Worm (Caenorhabditis elegans) whole organism, L4 larva: ENCODE measurements around the gene F57B1.6.

Experiments
- F44E2.7 ChIP-seq: fragments of 200-800 bp; sonication (Bioruptor generic); IDR thresholded peaks from 2 replicates; pipeline ENCODE4 v2.1.2; 2022; ENCODE audit warnings: missing genetic modification characterization, missing compliant biosample characterization
- F49E8.2 ChIP-seq: sonication (generic microtip); optimal IDR thresholded peaks from 2 replicates; lab custom pipeline; 2016; ENCODE audit warnings: missing compliant biosample characterization, mild to moderate bottlenecking, missing genetic modification characterization, borderline replicate concordance
- Y75B8A.6 ChIP-seq: fragments of 200-800 bp; sonication (Bioruptor generic); IDR thresholded peaks from 2 replicates; pipeline ENCODE4 v1.3.6; 2022; ENCODE audit warnings: missing genetic modification reagents, missing genetic modification characterization, missing compliant biosample characterization
- ZK546.5 ChIP-seq, 2 experiments: sonication (generic microtip); optimal IDR thresholded peaks; 2 replicates each; lab custom pipeline; 2017; ENCODE audit warnings: missing biosample characterization in 2 of 2, missing genetic modification characterization in 2 of 2
- aha-1 ChIP-seq: fragments of 150-350 bp; peaks from one replicate; lab custom pipeline; 2014; ENCODE audit warnings: missing biosample characterization, missing genetic modification characterization
- aly-2 ChIP-seq: sonication (generic microtip); optimal IDR thresholded peaks from 2 replicates; lab custom pipeline; 2018; ENCODE audit warnings: missing biosample characterization, missing genetic modification characterization
- ama-1 ChIP-seq: fragments of 150-350 bp; optimal IDR thresholded peaks from 2 replicates; lab custom pipeline; 2014; ENCODE audit warnings: inconsistent platforms, mixed read lengths
- attf-4 ChIP-seq: sonication (generic microtip); optimal IDR thresholded peaks from 3 replicates; lab custom pipeline; 2017; ENCODE audit warnings: missing biosample characterization, missing genetic modification characterization
- daf-16 ChIP-seq, 3 experiments: sonication (generic microtip); optimal IDR thresholded peaks; 2 replicates each; lab custom pipeline; 2016 to 2017; ENCODE audit warnings: missing genetic modification characterization in 3 of 3, missing genetic modification reagents in 3 of 3, mild to moderate bottlenecking in 2 of 3, missing compliant biosample characterization in 2 of 3, missing biosample characterization in 1 of 3, moderate library complexity in 1 of 3
- daf-19 ChIP-seq: fragments of 200-800 bp; sonication (Bioruptor generic); conservative IDR thresholded peaks from 2 replicates; pipeline ENCODE4 v1.3.6; 2022; ENCODE audit warnings: missing genetic modification characterization, missing compliant biosample characterization
- dmd-6 ChIP-seq: fragments of 200-800 bp; sonication (Bioruptor generic); IDR thresholded peaks from 2 replicates; pipeline ENCODE4 v1.3.6; 2022; ENCODE audit warnings: missing genetic modification reagents, missing genetic modification characterization, missing compliant biosample characterization
- dpl-1 ChIP-seq: fragments of 150-350 bp; optimal IDR thresholded peaks from 2 replicates; lab custom pipeline; 2014; ENCODE audit warnings: missing biosample characterization, missing genetic modification reagents, missing genetic modification characterization
- duxl-1 ChIP-seq: sonication (generic microtip); optimal IDR thresholded peaks from 2 replicates; lab custom pipeline; 2016; ENCODE audit warnings: mild to moderate bottlenecking, missing genetic modification characterization, moderate library complexity, missing compliant biosample characterization; ENCODE audit not compliant: poor library complexity
- dve-1 ChIP-seq: sonication (generic microtip); optimal IDR thresholded peaks from 2 replicates; lab custom pipeline; 2017; ENCODE audit warnings: antibody characterized with exemption, mild to moderate bottlenecking, missing genetic modification characterization, missing compliant biosample characterization; ENCODE audit not compliant: insufficient read depth
- hlh-11 ChIP-seq: fragments of 200-800 bp; sonication (Bioruptor generic); optimal IDR thresholded peaks from 2 replicates; lab custom pipeline; 2018; ENCODE audit warnings: mild to moderate bottlenecking, missing genetic modification characterization, missing compliant biosample characterization
- hmg-1.1 ChIP-seq: fragments of 200-800 bp; sonication (Bioruptor generic); IDR thresholded peaks from 2 replicates; pipeline ENCODE4 v1.3.6; 2022; ENCODE audit warnings: missing genetic modification reagents, missing genetic modification characterization, missing compliant biosample characterization
- lin-1 ChIP-seq: fragments of 200-800 bp; sonication (Bioruptor generic); IDR thresholded peaks from 2 replicates; pipeline ENCODE4 v1.3.6; 2022; ENCODE audit warnings: missing genetic modification reagents, missing genetic modification characterization, missing compliant biosample characterization
- lin-13 ChIP-seq: fragments of 150-350 bp; optimal IDR thresholded peaks from 2 replicates; lab custom pipeline; 2014; ENCODE audit warnings: missing biosample characterization, missing genetic modification reagents, missing genetic modification characterization
- lin-29 ChIP-seq: fragments of 200-800 bp; sonication (Bioruptor generic); IDR thresholded peaks from 2 replicates; pipeline ENCODE4 v1.3.6; 2022; ENCODE audit warnings: missing genetic modification reagents, missing genetic modification characterization, missing compliant biosample characterization
- lin-38 ChIP-seq: fragments of 200-800 bp; sonication (Bioruptor generic); IDR thresholded peaks from 2 replicates; pipeline ENCODE4 v1.3.6; 2022; ENCODE audit warnings: missing genetic modification reagents, missing genetic modification characterization, missing compliant biosample characterization
- lin-39 ChIP-seq: fragments of 150-350 bp; optimal IDR thresholded peaks from 2 replicates; lab custom pipeline; 2014; ENCODE audit warnings: missing biosample characterization, missing genetic modification reagents, missing genetic modification characterization
- madf-9 ChIP-seq: fragments of 200-800 bp; sonication (Bioruptor generic); conservative IDR thresholded peaks from 2 replicates; pipeline ENCODE4 v1.3.6; 2022; ENCODE audit warnings: missing genetic modification reagents, missing genetic modification characterization, missing compliant biosample characterization
- mes-2 ChIP-seq: sonication (generic microtip); optimal IDR thresholded peaks from 2 replicates; lab custom pipeline; 2016; ENCODE audit warnings: missing genotype, mild to moderate bottlenecking, missing genetic modification characterization, missing compliant biosample characterization; ENCODE audit not compliant: poor library complexity, severe bottlenecking
- mxl-3 ChIP-seq: fragments of 200-800 bp; sonication (Bioruptor generic); optimal IDR thresholded peaks from 2 replicates; lab custom pipeline; 2018; ENCODE audit warnings: mild to moderate bottlenecking, missing genetic modification characterization, missing compliant biosample characterization
- nhr-10 ChIP-seq: fragments of 150-350 bp; optimal IDR thresholded peaks from 2 replicates; lab custom pipeline; 2014; ENCODE audit warnings: missing biosample characterization, missing genetic modification characterization
- nhr-102 ChIP-seq: sonication (generic microtip); optimal IDR thresholded peaks from 2 replicates; lab custom pipeline; 2016; ENCODE audit warnings: mild to moderate bottlenecking, missing genetic modification characterization, moderate library complexity, missing compliant biosample characterization
- nhr-11 ChIP-seq: fragments of 150-350 bp; optimal IDR thresholded peaks from 2 replicates; lab custom pipeline; 2014; ENCODE audit warnings: missing biosample characterization, missing genetic modification characterization
- nhr-6 ChIP-seq: fragments of 150-350 bp; optimal IDR thresholded peaks from 2 replicates; lab custom pipeline; 2014; ENCODE audit warnings: missing biosample characterization, missing genetic modification characterization
- nhr-76 ChIP-seq: fragments of 150-350 bp; optimal IDR thresholded peaks from 2 replicates; lab custom pipeline; 2014; ENCODE audit warnings: missing biosample characterization, missing genetic modification characterization
- php-3 ChIP-seq: fragments of 200-800 bp; sonication (Bioruptor generic); IDR thresholded peaks from 2 replicates; pipeline ENCODE4 v1.3.6; 2022; ENCODE audit warnings: missing genetic modification reagents, missing genetic modification characterization, missing compliant biosample characterization
- rbr-2 ChIP-seq: sonication (generic microtip); optimal IDR thresholded peaks from 2 replicates; lab custom pipeline; 2016; ENCODE audit warnings: missing genotype, missing genetic modification characterization, missing compliant biosample characterization
- tag-97 ChIP-seq: fragments of 200-800 bp; sonication (Bioruptor generic); IDR thresholded peaks from 2 replicates; pipeline ENCODE4 v1.3.6; 2022; ENCODE audit warnings: missing genetic modification characterization, missing compliant biosample characterization
- unc-39 ChIP-seq: sonication (generic microtip); optimal IDR thresholded peaks from 2 replicates; lab custom pipeline; 2017; ENCODE audit warnings: missing biosample characterization, missing genetic modification characterization
- unc-62 ChIP-seq, 3 experiments: fragments of 150-350 bp in 1 of 3; sonication (generic microtip); optimal IDR thresholded peaks in 2 of 3; peaks in 1 of 3; 1 replicate in 1 of 3; 2 replicates in 2 of 3; lab custom pipeline; 2014 to 2017; ENCODE audit warnings: missing biosample characterization in 3 of 3, missing genetic modification characterization in 3 of 3, missing genetic modification reagents in 3 of 3, missing genotype in 1 of 3
- zag-1 ChIP-seq: fragments of 150-350 bp; optimal IDR thresholded peaks from 2 replicates; lab custom pipeline; 2014; ENCODE audit warnings: missing biosample characterization, missing genetic modification characterization
- zip-2 ChIP-seq: fragments of 150-350 bp; optimal IDR thresholded peaks from 2 replicates; lab custom pipeline; 2014; ENCODE audit warnings: missing biosample characterization, missing genetic modification characterization

The F57B1.6 gene

DNA sequence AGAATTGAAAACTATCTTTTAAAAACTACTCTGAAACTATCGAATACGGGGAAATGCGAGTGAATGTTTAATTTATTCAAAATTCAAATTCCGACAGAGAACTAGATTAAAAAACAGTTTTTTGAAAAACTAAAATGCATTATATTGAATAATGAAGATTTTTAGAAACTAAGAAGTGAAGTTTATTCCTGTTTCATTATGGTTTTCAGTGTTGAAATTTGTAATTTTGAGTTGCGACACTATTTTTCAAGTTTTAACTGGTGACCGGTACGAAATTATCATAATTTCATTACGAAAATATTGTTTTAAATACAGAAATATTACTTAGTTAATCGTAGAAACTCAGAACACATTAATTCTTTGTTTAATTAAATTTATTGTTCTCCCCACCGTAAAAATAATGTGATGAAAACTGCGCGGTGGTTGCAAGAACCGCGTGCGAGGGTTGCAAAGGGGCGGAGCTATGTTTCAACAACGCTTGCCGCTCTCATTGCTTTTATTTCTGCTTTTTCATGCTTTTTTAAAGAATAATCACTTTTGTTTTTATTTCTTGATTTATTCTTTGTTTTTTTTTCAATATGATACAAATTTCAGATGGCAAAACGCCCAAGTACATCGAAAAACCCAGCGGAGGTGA lies 33.2 kb upstream of the F57B1.6 start, which contains the start of gene him-17:
Gene him-17 (plus strand): TSS at position 595 of the 637 bp plus-strand sequence.
- TF ChIP-seq dpl-1 (GFP tag; lab: Kevin White, UChicago) = peak; percentile 25
- peak; percentile 50; the same call in 1 of the 2 replicates for TF ChIP-seq hmg-1.1 (GFP tag; lab: Robert Waterston, UW)
- TF ChIP-seq hlh-11 (tag; lab: Kevin White, UChicago) = peak; percentile 32
- peak; percentile 30 for TF ChIP-seq aha-1 (tag; lab: Kevin White, UChicago)
- no peak for TF ChIP-seq daf-16 (GFP tag; optimal IDR thresholded peaks at IDR 0.05; lab: Kevin White, UChicago)
- TF ChIP-seq daf-16 (tag; optimal IDR thresholded peaks at IDR 0.05; lab: Kevin White, UChicago) = peak; percentile 36
- TF ChIP-seq daf-19 (GFP tag; lab: Robert Waterston, UW) = 0 out of 2 replicates have a peak, but pooled peaks have one; percentile 22
- TF ChIP-seq nhr-11 (tag; lab: Kevin White, UChicago) = no peak
- no peak for TF ChIP-seq lin-13
- no peak for TF ChIP-seq F44E2.7 (GFP tag; lab: Robert Waterston, UW)
- TF ChIP-seq mes-2 (tag; lab: Kevin White, UChicago) = peak; percentile 88
- peak; percentile 62 for TF ChIP-seq dve-1 (tag; lab: Kevin White, UChicago)
- peak; percentile 53 for TF ChIP-seq nhr-6
- no peak for TF ChIP-seq nhr-102 (tag; lab: Kevin White, UChicago)
- TF ChIP-seq lin-38 (GFP tag; lab: Robert Waterston, UW) = peak; percentile 34
- no peak for TF ChIP-seq mxl-3 (GFP tag; lab: Kevin White, UChicago)
- TF ChIP-seq duxl-1 (tag; lab: Kevin White, UChicago) = peak; percentile 37
- TF ChIP-seq rbr-2 (tag; lab: Kevin White, UChicago) = peak; percentile 7

DNA sequence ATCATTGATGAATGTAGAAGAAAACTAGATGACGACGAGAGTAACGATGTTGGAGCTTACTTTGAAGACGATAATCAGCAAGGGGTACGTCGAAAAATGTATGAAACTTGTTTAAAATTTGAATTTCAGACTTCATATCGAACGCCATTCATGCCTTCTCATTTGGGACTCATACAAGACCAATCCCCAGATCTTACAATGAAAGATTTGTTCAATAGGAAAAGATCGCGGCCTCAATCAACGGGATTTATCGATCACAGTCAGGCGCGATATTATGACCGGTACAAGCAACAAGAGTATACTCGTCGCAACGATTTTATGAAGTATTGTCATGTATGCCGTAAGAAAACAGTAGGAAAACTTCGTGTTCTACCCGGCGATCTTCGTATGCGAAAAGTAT lies 32.6 kb upstream of the F57B1.6 start:
- TF ChIP-seq aly-2 (tag; lab: Kevin White, UChicago) = no peak
- TF ChIP-seq lin-29 (GFP tag; lab: Robert Waterston, UW) = no peak
- TF ChIP-seq unc-62 (GFP tag; optimal IDR thresholded peaks at IDR 0.05 in 1 of 2; lab: Kevin White, UChicago) = peak in 1 of 2 experiments; percentile 96
- no peak for TF ChIP-seq unc-62 (tag; optimal IDR thresholded peaks at IDR 0.05; lab: Kevin White, UChicago)
- no peak for TF ChIP-seq dmd-6 (GFP tag; lab: Robert Waterston, UW)
- peak; percentile 17 for TF ChIP-seq aha-1 (tag; lab: Kevin White, UChicago)
- TF ChIP-seq php-3 (GFP tag; lab: Robert Waterston, UW) = no peak
- TF ChIP-seq nhr-102 (tag; lab: Kevin White, UChicago) = no peak
- no peak for TF ChIP-seq tag-97 (GFP tag; lab: Robert Waterston, UW)
- TF ChIP-seq, all 104 proteins: peak for 2

DNA sequence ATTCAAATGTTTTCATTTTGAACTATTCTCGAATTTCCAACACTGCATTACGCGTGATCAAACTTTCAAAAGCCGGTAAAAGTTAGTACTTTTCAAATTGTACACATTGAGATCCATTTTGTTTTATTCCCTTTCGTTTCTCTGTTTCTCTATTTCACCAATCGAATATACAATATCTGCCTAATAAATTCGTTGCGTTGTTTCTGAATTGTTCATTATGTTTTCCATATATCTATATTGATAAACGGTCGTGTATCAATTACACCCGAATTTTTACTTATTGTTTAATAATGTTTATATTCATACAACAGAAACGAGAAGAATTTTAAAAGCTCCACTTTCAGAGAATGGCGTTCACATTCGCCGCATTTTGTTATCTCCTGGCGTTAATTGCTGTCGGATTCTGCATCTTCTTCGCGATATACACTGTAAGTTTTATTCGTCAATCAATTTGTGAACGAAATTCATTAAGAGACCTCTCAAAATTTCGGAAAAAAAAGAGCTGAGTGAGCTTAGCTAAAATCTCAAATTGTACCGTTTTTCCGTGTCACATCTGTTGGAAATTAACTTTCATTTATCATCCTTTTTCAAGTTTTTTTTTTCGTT lies 29.4 kb upstream of the F57B1.6 start, which contains the start of gene cni-1:
Gene cni-1 (plus strand): TSS at position 345 of the 606 bp plus-strand sequence.
- TF ChIP-seq nhr-76 = no peak
- TF ChIP-seq madf-9 (GFP tag; lab: Robert Waterston, UW) = no peak
- no peak for TF ChIP-seq unc-39
- TF ChIP-seq attf-4 (tag; lab: Kevin White, UChicago) = no peak
- TF ChIP-seq unc-62 (GFP tag; optimal IDR thresholded peaks at IDR 0.05 in 1 of 2; lab: Kevin White, UChicago) = peak in 1 of 2 experiments; percentile 95
- no peak for TF ChIP-seq unc-62 (tag; optimal IDR thresholded peaks at IDR 0.05; lab: Kevin White, UChicago)
- TF ChIP-seq ZK546.5 (tag; optimal IDR thresholded peaks at IDR 0.05; lab: Kevin White, UChicago) = no peak
- TF ChIP-seq F49E8.2 (tag; lab: Kevin White, UChicago) = no peak
- peak; percentile 52 for TF ChIP-seq ama-1 (lab: Kevin White, UChicago)
- TF ChIP-seq zag-1 (tag; lab: Kevin White, UChicago) = no peak
- TF ChIP-seq lin-39 (tag; lab: Kevin White, UChicago) = no peak
- no peak for TF ChIP-seq zip-2 (tag; lab: Kevin White, UChicago)
- no peak for TF ChIP-seq F44E2.7 (GFP tag; lab: Robert Waterston, UW)
- no peak for TF ChIP-seq daf-16 (GFP tag; optimal IDR thresholded peaks at IDR 0.05; lab: Kevin White, UChicago)
- TF ChIP-seq daf-16 (tag; optimal IDR thresholded peaks at IDR 0.05; lab: Kevin White, UChicago) = no peak
- no peak for TF ChIP-seq lin-1 (GFP tag; lab: Robert Waterston, UW)
- TF ChIP-seq nhr-10 (tag; lab: Kevin White, UChicago) = no peak
- no peak for TF ChIP-seq Y75B8A.6 (GFP tag; lab: Robert Waterston, UW)
